Fruit fly (Drosophila melanogaster): ENCODE measurements around the gene mld.

DNA sequence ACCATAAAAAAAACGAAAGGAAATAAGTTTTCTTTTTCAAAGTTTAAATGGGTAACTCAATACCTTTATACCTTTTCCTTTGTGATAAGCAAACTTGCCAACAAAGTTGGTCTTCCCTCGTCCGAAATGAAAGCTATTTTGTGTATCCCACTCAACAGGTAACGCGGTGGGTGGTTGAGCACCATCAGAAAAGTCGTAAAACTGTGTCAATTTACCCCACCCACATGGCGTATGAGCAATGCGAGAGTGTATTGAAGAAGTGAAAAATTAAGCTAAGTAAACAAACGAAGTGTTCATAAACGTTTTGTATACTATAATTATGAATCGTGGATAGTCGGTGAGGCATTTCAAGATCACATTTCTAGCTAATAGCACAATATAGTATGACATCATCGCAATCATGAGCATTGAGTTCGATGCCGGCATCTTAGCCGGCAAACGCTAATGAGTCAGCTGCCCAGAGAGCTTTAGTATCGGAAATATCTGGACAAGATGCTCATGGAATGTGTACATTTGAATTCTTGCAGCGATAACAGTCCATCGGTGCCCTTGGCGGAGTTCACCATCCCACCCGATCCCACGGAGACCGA, 34.6 kb upstream of the mld start:
- no peak for TF ChIP-seq Vsx2 (GFP tag; optimal IDR thresholded peaks at IDR 0.05; ENCODE audit: partially characterized antibody)
- TF ChIP-seq fru (GFP tag; optimal IDR thresholded peaks at IDR 0.05): no peak
